Worm (Caenorhabditis elegans): ENCODE measurements around the gene asm-1.

Gene asm-1

DNA sequence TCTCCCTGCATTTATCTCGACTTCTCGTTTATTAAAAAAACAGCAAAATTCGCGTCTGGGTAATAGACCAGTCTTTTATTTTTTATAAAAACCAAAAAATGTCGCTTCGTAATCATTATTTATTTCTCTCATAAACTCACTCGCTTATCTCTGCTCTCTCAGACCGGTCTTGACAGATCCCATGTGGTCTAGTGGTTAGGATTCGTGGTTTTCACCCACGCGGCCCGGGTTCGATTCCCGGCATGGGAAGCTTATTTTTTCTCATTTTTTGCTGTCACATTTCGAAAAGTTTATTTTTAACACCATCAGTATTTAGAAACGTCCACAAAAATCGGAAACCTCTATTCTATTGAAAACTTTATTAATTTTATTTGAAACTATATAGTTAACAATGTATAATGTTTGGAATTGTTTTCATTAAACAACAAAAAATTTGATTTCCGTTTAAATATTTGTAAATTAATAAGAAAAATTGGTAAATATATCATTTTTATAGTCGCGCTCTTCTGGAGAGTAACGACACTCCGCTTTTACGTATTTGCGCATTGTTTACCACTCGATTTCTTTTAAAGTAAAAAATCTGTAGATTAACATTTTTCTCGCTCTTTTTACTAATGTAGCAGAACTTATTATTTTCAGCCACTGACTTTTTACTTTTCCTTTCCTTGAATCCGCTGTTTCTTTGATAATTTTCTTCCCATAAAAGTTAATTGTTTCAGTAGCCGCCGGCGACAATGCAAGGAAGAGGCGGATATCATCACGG lies 11.7 kb upstream of the asm-1 start, which contains the start of gene hrpl-1:
Gene hrpl-1 (plus strand): TSS at position 713 of the 763 bp plus-strand sequence.
- TF ChIP-seq flh-1 (GFP tag; optimal IDR thresholded peaks at IDR 0.05) (no peak), ceh-39 (tag; optimal IDR thresholded peaks at IDR 0.05) (no peak), unc-39 (tag; optimal IDR thresholded peaks at IDR 0.05) (no peak), nhr-2 (tag; optimal IDR thresholded peaks at IDR 0.05) (no peak), ceh-43 (GFP tag; optimal IDR thresholded peaks at IDR 0.05) (no peak), nhr-237 (tag; optimal IDR thresholded peaks at IDR 0.05) (no peak), unc-120 (tag; optimal IDR thresholded peaks at IDR 0.05; ENCODE audit: poor library complexity, severe bottlenecking) (no peak), lsy-2 (tag; optimal IDR thresholded peaks at IDR 0.05) (peak; percentile 26), lin-32 (GFP tag; optimal IDR thresholded peaks at IDR 0.05) (peak; percentile 14), sem-2 (GFP tag; optimal IDR thresholded peaks at IDR 0.05) (peak; percentile 52), cnd-1 (tag; optimal IDR thresholded peaks at IDR 0.05) (peak; percentile 59), hlh-1 (tag; optimal IDR thresholded peaks at IDR 0.05) (no peak), ceh-83 (GFP tag; optimal IDR thresholded peaks at IDR 0.05) (peak; percentile 62), ham-2 (GFP tag; optimal IDR thresholded peaks at IDR 0.05) (no peak), nhr-28 (tag; optimal IDR thresholded peaks at IDR 0.05) (no peak), nhr-12 (tag; optimal IDR thresholded peaks at IDR 0.05) (no peak), blmp-1 (tag; optimal IDR thresholded peaks at IDR 0.05) (no peak), mab-5 (tag; optimal IDR thresholded peaks at IDR 0.05) (no peak), zip-8 (tag; optimal IDR thresholded peaks at IDR 0.05) (no peak), mep-1 (tag; optimal IDR thresholded peaks at IDR 0.05) (no peak), elt-1 (tag; optimal IDR thresholded peaks at IDR 0.05; ENCODE audit: borderline replicate concordance, insufficient read depth) (no peak), lin-13 (tag; optimal IDR thresholded peaks at IDR 0.05) (no peak), mls-2 (tag; optimal IDR thresholded peaks at IDR 0.05) (no peak), tbx-8 (GFP tag; optimal IDR thresholded peaks at IDR 0.05) (peak; percentile 28), nhr-76 (tag; optimal IDR thresholded peaks at IDR 0.05) (no peak), ztf-11 (tag; optimal IDR thresholded peaks at IDR 0.05) (no peak), pha-4 (tag; optimal IDR thresholded peaks at IDR 0.05) (no peak), elt-3 (tag; optimal IDR thresholded peaks at IDR 0.05) (no peak), ces-1 (GFP tag; optimal IDR thresholded peaks at IDR 0.05) (no peak), snpc-4 (tag; optimal IDR thresholded peaks at IDR 0.05) (no peak), sptf-1 (tag; optimal IDR thresholded peaks at IDR 0.05) (peak; percentile 76), bed-3 (GFP tag; optimal IDR thresholded peaks at IDR 0.05) (peak; percentile 11), M03D4.4 (tag; optimal IDR thresholded peaks at IDR 0.05) (peak; percentile 73), unc-62 (GFP tag; optimal IDR thresholded peaks at IDR 0.05) (no peak), drap-1 (GFP tag; optimal IDR thresholded peaks at IDR 0.05) (no peak)

DNA sequence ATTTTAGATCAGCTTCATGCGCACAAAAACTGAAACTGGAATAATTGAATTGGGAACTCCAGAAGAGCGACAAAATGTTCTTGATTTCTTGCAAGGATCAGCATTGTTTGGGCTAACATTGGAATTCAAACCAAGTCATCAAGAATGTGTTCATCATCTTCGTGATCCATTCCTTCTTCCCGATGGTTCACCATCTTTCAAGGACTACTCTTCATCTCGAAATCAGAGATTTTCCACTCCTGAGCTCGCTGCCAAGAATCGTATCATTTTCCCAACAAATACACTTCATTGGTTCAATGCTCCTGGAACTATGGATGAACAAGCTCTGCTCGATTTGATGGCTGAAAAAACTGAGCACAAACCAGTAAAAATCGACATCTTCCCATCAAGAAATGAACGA lies 9.2 kb upstream of the asm-1 start:
- TF ChIP-seq mab-5 (tag; optimal IDR thresholded peaks at IDR 0.05) (no peak), nhr-2 (tag; optimal IDR thresholded peaks at IDR 0.05) (no peak), lin-13 (tag; optimal IDR thresholded peaks at IDR 0.05) (no peak), ztf-11 (tag; optimal IDR thresholded peaks at IDR 0.05) (no peak), ceh-83 (GFP tag; optimal IDR thresholded peaks at IDR 0.05) (no peak), drap-1 (GFP tag; optimal IDR thresholded peaks at IDR 0.05) (no peak), elt-1 (tag; optimal IDR thresholded peaks at IDR 0.05; ENCODE audit: borderline replicate concordance, insufficient read depth) (no peak), pha-4 (tag; optimal IDR thresholded peaks at IDR 0.05) (no peak), snpc-4 (tag; optimal IDR thresholded peaks at IDR 0.05) (no peak), lin-32 (GFP tag; optimal IDR thresholded peaks at IDR 0.05) (no peak), nhr-28 (tag; optimal IDR thresholded peaks at IDR 0.05) (no peak), flh-1 (GFP tag; optimal IDR thresholded peaks at IDR 0.05) (no peak)

DNA sequence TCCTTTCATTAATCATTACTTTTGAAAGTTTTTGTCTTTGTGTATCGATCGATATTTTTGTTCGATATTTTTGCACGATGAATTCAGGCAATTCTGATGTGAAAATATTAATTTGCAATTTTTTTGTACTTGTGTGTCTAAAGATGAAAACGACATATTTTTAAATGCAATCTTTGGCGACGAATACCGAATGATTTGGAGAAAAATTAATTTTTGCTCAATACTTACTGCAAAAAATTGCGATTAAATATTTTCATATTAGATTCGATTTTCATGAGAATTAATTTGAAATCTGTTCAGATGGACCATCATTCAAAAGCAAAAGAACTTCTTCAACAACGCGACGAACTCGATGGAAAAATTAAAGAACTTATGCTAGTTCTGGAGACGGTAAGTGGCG lies 8.1 kb upstream of the asm-1 start, which contains the start of gene psmd-9:
Gene psmd-9 (plus strand): TSS at position 301 of the 400 bp plus-strand sequence.
- TF ChIP-seq M03D4.4 (tag; optimal IDR thresholded peaks at IDR 0.05): no peak
- no peak for TF ChIP-seq sptf-1 (tag; optimal IDR thresholded peaks at IDR 0.05)
- no peak for TF ChIP-seq nhr-2 (tag; optimal IDR thresholded peaks at IDR 0.05)
- no peak for TF ChIP-seq mep-1 (tag; optimal IDR thresholded peaks at IDR 0.05)
- TF ChIP-seq drap-1 (GFP tag; optimal IDR thresholded peaks at IDR 0.05): no peak
- no peak for TF ChIP-seq nhr-76 (tag; optimal IDR thresholded peaks at IDR 0.05)
- TF ChIP-seq nhr-12 (tag; optimal IDR thresholded peaks at IDR 0.05): no peak
- no peak for TF ChIP-seq ces-1 (GFP tag; optimal IDR thresholded peaks at IDR 0.05)
- no peak for TF ChIP-seq unc-39 (tag; optimal IDR thresholded peaks at IDR 0.05)
- TF ChIP-seq cnd-1 (tag; optimal IDR thresholded peaks at IDR 0.05): no peak
- no peak for TF ChIP-seq snpc-4 (tag; optimal IDR thresholded peaks at IDR 0.05)
- TF ChIP-seq mab-5 (tag; optimal IDR thresholded peaks at IDR 0.05): no peak
- TF ChIP-seq nhr-237 (tag; optimal IDR thresholded peaks at IDR 0.05): no peak

All from whole organism, mixed stage, embryonic.